Fruit fly (Drosophila melanogaster) whole organism, embryonic: ENCODE results near the gene CG42751.

Source experiments
- CG11696 ChIP-seq: fragments of 200-800 bp; sonication (Bioruptor generic); IDR thresholded peaks from 2 replicates; pipeline ENCODE4 v1.3.6; 2022; ENCODE audit warnings: missing biosample characterization, missing genetic modification characterization
- CG12071 ChIP-seq: fragments of 200-800 bp; sonication (Bioruptor generic); optimal IDR thresholded peaks from 3 replicates; lab custom pipeline; 2018; ENCODE audit warnings: missing biosample characterization, mild to moderate bottlenecking, missing genetic modification characterization
- CG15514 ChIP-seq: fragments of 200-800 bp; sonication (Bioruptor generic); optimal IDR thresholded peaks from 3 replicates; lab custom pipeline; 2017; ENCODE audit warnings: missing biosample characterization, missing genetic modification characterization, mild to moderate bottlenecking, moderate library complexity, missing genetic modification reagents
- CG34224 ChIP-seq: fragments of 200-800 bp; sonication (Bioruptor generic); IDR thresholded peaks from 3 replicates; pipeline ENCODE4 v1.3.6; 2022; ENCODE audit warnings: missing biosample characterization, missing genetic modification characterization; ENCODE audit not compliant: partially characterized antibody
- CG4282 ChIP-seq: fragments of 200-800 bp; sonication (Bioruptor generic); optimal IDR thresholded peaks from 2 replicates; lab custom pipeline; 2016; ENCODE audit warnings: missing biosample characterization, missing genetic modification characterization
- CG6683 ChIP-seq: fragments of 200-800 bp; sonication (Bioruptor generic); optimal IDR thresholded peaks from 2 replicates; lab custom pipeline; 2017; ENCODE audit warnings: missing biosample characterization, mild to moderate bottlenecking, missing genetic modification characterization, missing genetic modification reagents
- CG9727 ChIP-seq: fragments of 200-800 bp; sonication (Bioruptor generic); optimal IDR thresholded peaks from 3 replicates; lab custom pipeline; 2017; ENCODE audit warnings: missing biosample characterization, mild to moderate bottlenecking, missing genetic modification characterization
- Fer2 ChIP-seq: fragments of 200-800 bp; sonication (Bioruptor generic); optimal IDR thresholded peaks from 2 replicates; lab custom pipeline; 2018; ENCODE audit warnings: missing biosample characterization, mild to moderate bottlenecking, missing genetic modification characterization, moderate library complexity
- Jarid2 ChIP-seq: fragments of 200-800 bp; sonication (Bioruptor generic); optimal IDR thresholded peaks from 3 replicates; lab custom pipeline; 2017; ENCODE audit warnings: mild to moderate bottlenecking, missing biosample characterization, missing genetic modification reagents, missing genetic modification characterization
- Rx ChIP-seq: fragments of 200-800 bp; sonication (Bioruptor generic); IDR thresholded peaks from 2 replicates; pipeline ENCODE4 v1.3.6; 2022; ENCODE audit warnings: missing biosample characterization, missing genetic modification characterization
- chn ChIP-seq: fragments of 200-800 bp; sonication (Bioruptor generic); optimal IDR thresholded peaks from 2 replicates; lab custom pipeline; 2016; ENCODE audit warnings: missing biosample characterization, missing genetic modification characterization
- gcm2 ChIP-seq: fragments of 200-800 bp; sonication (Bioruptor generic); optimal IDR thresholded peaks from 2 replicates; lab custom pipeline; 2016; ENCODE audit warnings: missing biosample characterization, missing genetic modification characterization
- peb ChIP-seq: fragments of 200-800 bp; sonication (Bioruptor generic); IDR thresholded peaks from 2 replicates; pipeline ENCODE4 v1.3.6; 2022; ENCODE audit warnings: missing biosample characterization, missing genetic modification characterization

- TF ChIP-seq CG9727: no peak
- TF ChIP-seq peb (GFP tag; lab: Robert Waterston, UW): no peak
- TF ChIP-seq CG4282 (GFP tag; lab: Kevin White, UChicago): no peak
- peak; percentile 23 for TF ChIP-seq CG15514
- no peak for TF ChIP-seq chn (GFP tag; lab: Kevin White, UChicago)
- peak; percentile 50 for TF ChIP-seq Rx (GFP tag; lab: Robert Waterston, UW)
- TF ChIP-seq CG11696 (GFP tag; lab: Robert Waterston, UW): no peak
- no peak for TF ChIP-seq CG34224 (GFP tag; lab: Robert Waterston, UW)
- no peak for TF ChIP-seq gcm2 (GFP tag; lab: Kevin White, UChicago)
- TF ChIP-seq Jarid2: no peak
- TF ChIP-seq CG6683 (GFP tag; lab: Kevin White, UChicago): no peak
- TF ChIP-seq Fer2 (tag; lab: Kevin White, UChicago): no peak
- TF ChIP-seq CG12071: peak; percentile 25
These were observed 49.3 kb downstream of the CG42751 start for dm6 chr2L:11902483-11902882.
